Worm (Caenorhabditis elegans): ENCODE results near the gene F59A6.10.

DNA sequence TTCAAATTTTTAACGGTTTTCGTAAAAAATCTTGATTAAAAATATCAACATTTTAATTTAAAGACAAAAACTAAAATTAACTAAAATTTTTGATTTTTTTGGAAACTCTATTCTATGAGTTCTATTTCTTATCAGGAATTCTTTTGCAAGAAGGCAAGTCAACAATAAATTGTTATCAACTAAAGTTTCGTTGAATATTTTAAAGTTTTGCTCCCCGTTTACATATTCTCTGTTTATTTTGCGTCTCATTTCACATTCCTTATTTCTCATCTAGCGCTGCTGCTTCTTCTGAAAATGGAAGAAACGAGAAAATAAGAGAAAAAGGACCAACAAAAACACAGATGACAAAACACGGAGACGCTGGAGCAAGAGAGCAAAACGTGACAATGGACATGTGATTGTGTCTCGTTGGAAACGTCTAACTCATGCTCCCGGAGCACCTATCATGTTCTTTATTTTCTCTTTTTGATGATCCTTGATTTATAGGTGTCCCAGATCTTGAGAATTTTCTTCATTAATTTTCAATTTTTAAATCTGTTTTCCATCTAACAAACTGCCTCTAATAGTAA, 16.8 kb downstream of the F59A6.10 start:
- TF ChIP-seq nhr-76 (tag; optimal IDR thresholded peaks at IDR 0.05) (no peak), mep-1 (tag; optimal IDR thresholded peaks at IDR 0.05) (no peak), egl-27 (tag; optimal IDR thresholded peaks at IDR 0.05) (no peak), nhr-6 (tag; optimal IDR thresholded peaks at IDR 0.05) (no peak), madf-5 (GFP tag; IDR thresholded peaks at IDR 0.05) (no peak), ZK546.5 (tag; optimal IDR thresholded peaks at IDR 0.05) (no peak), nhr-11 (tag; optimal IDR thresholded peaks at IDR 0.05) (no peak), jun-1 (tag; optimal IDR thresholded peaks at IDR 0.05) (no peak), ZK337.2 (GFP tag; IDR thresholded peaks at IDR 0.05) (no peak)
